Fruit fly (Drosophila melanogaster) whole organism, embryonic: ENCODE data around the gene morgue.
A peak's percentile ranks its signal among the peaks of the same experiment; 100 is the strongest.

Source experiments
- CG10209 ChIP-seq: fragments of 200-800 bp; sonication (Bioruptor generic); optimal IDR thresholded peaks from 3 replicates; lab custom pipeline; 2017; ENCODE audit warnings: missing biosample characterization, mild to moderate bottlenecking, missing genetic modification characterization, missing genetic modification reagents
- CG12071 ChIP-seq: fragments of 200-800 bp; sonication (Bioruptor generic); optimal IDR thresholded peaks from 3 replicates; lab custom pipeline; 2018; ENCODE audit warnings: missing biosample characterization, mild to moderate bottlenecking, missing genetic modification characterization
- CG12155 ChIP-seq: fragments of 200-800 bp; sonication (Bioruptor generic); optimal IDR thresholded peaks from 3 replicates; lab custom pipeline; 2016; ENCODE audit warnings: missing biosample characterization, missing genetic modification characterization
- Gug ChIP-seq: fragments of 200-800 bp; sonication (Bioruptor generic); IDR thresholded peaks from 4 replicates; pipeline ENCODE4 v1.3.6; 2022; ENCODE audit warnings: missing biosample characterization, missing genetic modification characterization
- YL-1 ChIP-seq: fragments of 200-800 bp; sonication (Bioruptor generic); optimal IDR thresholded peaks from 3 replicates; lab custom pipeline; 2017; ENCODE audit warnings: missing biosample characterization, mild to moderate bottlenecking, missing genetic modification characterization
- bab2 ChIP-seq: fragments of 200-800 bp; sonication (Bioruptor generic); optimal IDR thresholded peaks from 2 replicates; lab custom pipeline; 2016; ENCODE audit warnings: missing biosample characterization, missing genetic modification characterization
- chif ChIP-seq, 2 experiments: fragments of 200-800 bp; sonication (Bioruptor generic); optimal IDR thresholded peaks; 3 replicates each; lab custom pipeline; 2016; ENCODE audit warnings: missing biosample characterization in 2 of 2, missing genetic modification characterization in 2 of 2
- ind ChIP-seq: fragments of 200-800 bp; sonication (Bioruptor generic); optimal IDR thresholded peaks from 3 replicates; lab custom pipeline; 2016; ENCODE audit warnings: missing biosample characterization, missing genetic modification characterization
- ken ChIP-seq: fragments of 200-800 bp; sonication (Bioruptor generic); IDR thresholded peaks from 3 replicates; pipeline ENCODE4 v1.3.6; 2022; ENCODE audit warnings: missing biosample characterization, missing genetic modification characterization
- tin ChIP-seq: fragments of 200-800 bp; sonication (Bioruptor generic); optimal IDR thresholded peaks from 3 replicates; lab custom pipeline; 2016; ENCODE audit warnings: missing biosample characterization, missing genetic modification characterization
- unc-4 ChIP-seq: fragments of 200-800 bp; sonication (Bioruptor generic); IDR thresholded peaks from 2 replicates; pipeline ENCODE4 v1.3.6; 2022; ENCODE audit warnings: missing biosample characterization, missing genetic modification characterization; ENCODE audit not compliant: partially characterized antibody
- z ChIP-seq: fragments of 200-800 bp; sonication (Bioruptor generic); IDR thresholded peaks from 3 replicates; pipeline ENCODE4 v1.3.6; 2022; ENCODE audit warnings: missing biosample characterization, missing genetic modification characterization

DNA sequence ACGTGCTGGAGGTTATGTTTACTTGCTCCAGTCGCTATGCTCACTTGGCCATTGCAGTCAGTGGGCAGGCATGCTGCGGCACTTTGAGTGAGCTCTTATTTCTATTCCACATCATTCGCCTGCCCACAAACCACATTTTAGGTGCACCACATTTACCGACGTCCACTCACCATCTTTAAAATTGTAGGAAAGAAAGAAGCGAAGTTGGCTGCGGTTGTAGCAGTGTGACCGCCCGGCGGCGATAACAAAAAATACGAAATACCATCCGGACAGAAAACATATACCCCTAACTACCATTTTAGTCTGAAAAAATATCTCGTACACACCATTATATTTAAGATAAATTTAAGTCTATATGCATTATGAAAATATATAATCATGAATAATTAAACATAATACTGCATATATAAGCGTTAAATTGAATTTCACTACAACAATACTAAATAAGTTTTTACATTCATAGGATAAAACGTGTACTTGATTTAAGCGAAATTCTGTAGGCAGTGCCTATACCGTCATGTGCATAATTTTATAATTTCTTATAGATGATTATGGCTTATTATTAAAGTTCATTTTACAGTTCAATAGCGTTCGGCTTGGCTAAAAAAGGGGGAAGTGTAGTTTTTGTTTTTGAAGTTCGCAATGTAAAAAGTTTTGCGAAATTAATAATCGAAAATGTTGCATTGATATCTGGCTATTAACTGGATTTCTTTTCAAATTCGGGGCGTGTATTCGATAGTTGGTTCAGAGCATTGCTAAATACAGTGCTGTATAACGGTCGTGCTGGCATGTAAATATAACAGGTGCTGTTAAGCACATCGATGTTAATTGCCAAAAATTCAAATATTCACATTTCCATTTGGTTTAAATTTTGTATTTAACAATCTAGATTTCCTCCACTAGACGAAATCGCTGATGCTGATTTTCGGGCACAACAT is 13.9 kb upstream of the morgue start, which contains the start of gene RpL27A:
- TF ChIP-seq ken (peak; percentile 84), z (GFP tag; lab: Robert Waterston, UW) (no peak), CG10209 (GFP tag; lab: Kevin White, UChicago) (peak; percentile 84), YL-1 (peak; percentile 99), CG12155 (peak; percentile 15), unc-4 (peak; percentile 46; the same call in 1 of the 2 replicates), chif (GFP tag; optimal IDR thresholded peaks at IDR 0.05; lab: Kevin White, UChicago) (peak; percentile 52 to 68), ind (GFP tag; lab: Kevin White, UChicago) (peak; percentile 32), bab2 (peak; percentile 36), CG12071 (peak; percentile 91), tin (GFP tag; lab: Kevin White, UChicago) (peak; percentile 59), Gug (peak; percentile 38; the same call in 2 of the 4 replicates)
